Worm (Caenorhabditis elegans) whole organism, L1 larva: Measurements from ENCODE around the gene sago-1.

Experiments
- Y116A8C.19 ChIP-seq: sonication (generic microtip); optimal IDR thresholded peaks from 2 replicates; lab custom pipeline; 2016; ENCODE audit warnings: missing compliant biosample characterization, missing genetic modification characterization, borderline replicate concordance
- alr-1 ChIP-seq: fragments of 200-800 bp; sonication (Bioruptor generic); optimal IDR thresholded peaks from 2 replicates; lab custom pipeline; 2018; ENCODE audit warnings: borderline replicate concordance, mild to moderate bottlenecking, missing genetic modification characterization, missing compliant biosample characterization
- ama-1 ChIP-seq: fragments of 150-350 bp; optimal IDR thresholded peaks from 2 replicates; lab custom pipeline; 2014
- blmp-1 ChIP-seq: fragments of 150-350 bp; optimal IDR thresholded peaks from 2 replicates; lab custom pipeline; 2014; ENCODE audit warnings: missing biosample characterization, missing genetic modification characterization
- ceh-63 ChIP-seq: fragments of 200-800 bp; sonication (Bioruptor generic); optimal IDR thresholded peaks from 2 replicates; lab custom pipeline; 2018; ENCODE audit warnings: mild to moderate bottlenecking, missing genetic modification characterization, missing compliant biosample characterization
- ceh-8 ChIP-seq: fragments of 200-800 bp; sonication (Bioruptor generic); optimal IDR thresholded peaks from 2 replicates; lab custom pipeline; 2018; ENCODE audit warnings: mild to moderate bottlenecking, missing genetic modification characterization, moderate library complexity, missing compliant biosample characterization
- ceh-82 ChIP-seq, 3 experiments: fragments of 150-350 bp in 1 of 3; sonication (generic microtip) in 2 of 3; optimal IDR thresholded peaks; 2 replicates each; lab custom pipeline; 2014 to 2017; ENCODE audit warnings: missing biosample characterization in 3 of 3, missing genetic modification characterization in 3 of 3
- ceh-90 ChIP-seq: sonication (generic microtip); optimal IDR thresholded peaks from 2 replicates; lab custom pipeline; 2016; ENCODE audit warnings: missing genetic modification characterization, missing compliant biosample characterization
- dpl-1 ChIP-seq, 3 experiments: fragments of 150-350 bp in 2 of 3; sonication (generic microtip) in 1 of 3; optimal IDR thresholded peaks; 2 replicates each; lab custom pipeline; 2014 to 2017; ENCODE audit warnings: missing biosample characterization in 3 of 3, missing genetic modification characterization in 3 of 3, missing genetic modification reagents in 3 of 3
- dsc-1 ChIP-seq: sonication (generic microtip); optimal IDR thresholded peaks from 2 replicates; lab custom pipeline; 2016; ENCODE audit warnings: mild to moderate bottlenecking, missing genetic modification characterization, missing compliant biosample characterization
- efl-1 ChIP-seq, 4 experiments: fragments of 150-350 bp; optimal IDR thresholded peaks in 3 of 4; peaks in 1 of 4; 1 replicate in 1 of 4; 2 replicates in 3 of 4; lab custom pipeline; 2014; ENCODE audit warnings: missing biosample characterization in 2 of 4, missing genetic modification characterization in 2 of 4, missing genetic modification reagents in 2 of 4
- egl-13 ChIP-seq: sonication (generic microtip); optimal IDR thresholded peaks from 2 replicates; lab custom pipeline; 2016; ENCODE audit warnings: missing genotype, missing genetic modification reagents, missing genetic modification characterization, missing compliant biosample characterization
- egl-27 ChIP-seq, 2 experiments: fragments of 150-350 bp in 1 of 2; sonication (generic microtip); optimal IDR thresholded peaks; 3 replicates each; lab custom pipeline; 2017 to 2018; ENCODE audit warnings: missing biosample characterization in 2 of 2, missing genetic modification characterization in 2 of 2, missing genetic modification reagents in 2 of 2
- fkh-10 ChIP-seq: sonication (generic microtip); optimal IDR thresholded peaks from 2 replicates; lab custom pipeline; 2017; ENCODE audit warnings: missing biosample characterization, missing genetic modification reagents, missing genetic modification characterization
- fkh-4 ChIP-seq: sonication (generic microtip); optimal IDR thresholded peaks from 2 replicates; lab custom pipeline; 2016; ENCODE audit warnings: missing compliant biosample characterization, missing genetic modification characterization, borderline replicate concordance
- fkh-8 ChIP-seq: sonication (generic microtip); optimal IDR thresholded peaks from 2 replicates; lab custom pipeline; 2016; ENCODE audit warnings: mild to moderate bottlenecking, missing genetic modification characterization, missing compliant biosample characterization
- hlh-4 ChIP-seq: sonication (generic microtip); optimal IDR thresholded peaks from 2 replicates; lab custom pipeline; 2016; ENCODE audit warnings: mild to moderate bottlenecking, missing genetic modification characterization, missing compliant biosample characterization
- hpl-2 ChIP-seq: fragments of 150-350 bp; optimal IDR thresholded peaks from 2 replicates; lab custom pipeline; 2014; ENCODE audit warnings: missing biosample characterization, missing genetic modification reagents, missing genetic modification characterization
- isw-1 ChIP-seq: fragments of 200-800 bp; sonication (Bioruptor generic); IDR thresholded peaks from 2 replicates; pipeline ENCODE4 v1.3.6; 2022; ENCODE audit warnings: missing genetic modification characterization, missing compliant biosample characterization
- jun-1 ChIP-seq: fragments of 150-350 bp; optimal IDR thresholded peaks from 2 replicates; lab custom pipeline; 2014; ENCODE audit warnings: missing biosample characterization, missing genetic modification reagents, missing genetic modification characterization
- lin-14 ChIP-seq: fragments of 200-800 bp; sonication (Bioruptor generic); optimal IDR thresholded peaks from 2 replicates; lab custom pipeline; 2018; ENCODE audit warnings: mild to moderate bottlenecking, missing genetic modification characterization, moderate library complexity, missing compliant biosample characterization
- lin-15B ChIP-seq: fragments of 150-350 bp; sonication (generic microtip); optimal IDR thresholded peaks from 3 replicates; lab custom pipeline; 2014; ENCODE audit warnings: missing biosample characterization, missing genetic modification characterization
- lir-3 ChIP-seq: sonication (generic microtip); optimal IDR thresholded peaks from 2 replicates; lab custom pipeline; 2016; ENCODE audit warnings: mild to moderate bottlenecking, missing genetic modification characterization, moderate library complexity, missing compliant biosample characterization; ENCODE audit not compliant: poor library complexity
- lsy-2 ChIP-seq, 2 experiments: fragments of 150-350 bp; optimal IDR thresholded peaks; 2 replicates each; lab custom pipeline; 2014; ENCODE audit warnings: missing biosample characterization in 2 of 2, missing genetic modification characterization in 2 of 2
- mab-9 ChIP-seq: fragments of 200-800 bp; sonication (Bioruptor generic); IDR thresholded peaks from 2 replicates; pipeline ENCODE4 v1.3.6; 2022; ENCODE audit warnings: missing genetic modification reagents, missing genetic modification characterization, missing compliant biosample characterization
- mef-2 ChIP-seq: fragments of 150-350 bp; optimal IDR thresholded peaks from 2 replicates; lab custom pipeline; 2014; ENCODE audit warnings: missing biosample characterization, missing genetic modification characterization
- mep-1 ChIP-seq: fragments of 150-350 bp; optimal IDR thresholded peaks from 2 replicates; lab custom pipeline; 2014; ENCODE audit warnings: missing biosample characterization, missing genetic modification characterization
- nhr-11 ChIP-seq: fragments of 150-350 bp; optimal IDR thresholded peaks from 2 replicates; lab custom pipeline; 2014; ENCODE audit warnings: missing biosample characterization, missing genetic modification characterization
- nhr-12 ChIP-seq: sonication (generic microtip); optimal IDR thresholded peaks from 2 replicates; lab custom pipeline; 2017; ENCODE audit warnings: missing biosample characterization, missing genetic modification characterization
- nhr-19 ChIP-seq: fragments of 200-800 bp; sonication (Bioruptor generic); conservative IDR thresholded peaks from 2 replicates; pipeline ENCODE4 v1.3.6; 2022; ENCODE audit warnings: missing genetic modification characterization, missing compliant biosample characterization
- nhr-20 ChIP-seq: sonication (generic microtip); optimal IDR thresholded peaks from 2 replicates; lab custom pipeline; 2016; ENCODE audit warnings: mild to moderate bottlenecking, missing genetic modification characterization, missing compliant biosample characterization
- nhr-237 ChIP-seq: fragments of 150-350 bp; optimal IDR thresholded peaks from 2 replicates; lab custom pipeline; 2014; ENCODE audit warnings: missing biosample characterization, missing genetic modification characterization
- nhr-28 ChIP-seq: fragments of 150-350 bp; optimal IDR thresholded peaks from 2 replicates; lab custom pipeline; 2014; ENCODE audit warnings: missing biosample characterization, missing genetic modification characterization
- nhr-47 ChIP-seq: sonication (generic microtip); optimal IDR thresholded peaks from 2 replicates; lab custom pipeline; 2016; ENCODE audit warnings: mild to moderate bottlenecking, missing genetic modification characterization, moderate library complexity, missing compliant biosample characterization
- nhr-71 ChIP-seq: sonication (generic microtip); optimal IDR thresholded peaks from 2 replicates; lab custom pipeline; 2016; ENCODE audit warnings: mild to moderate bottlenecking, missing genetic modification characterization, moderate library complexity, missing compliant biosample characterization
- pax-3 ChIP-seq: fragments of 200-800 bp; sonication (Bioruptor generic); optimal IDR thresholded peaks from 2 replicates; lab custom pipeline; 2018; ENCODE audit warnings: mild to moderate bottlenecking, missing genetic modification characterization, moderate library complexity, missing compliant biosample characterization
- pqm-1 ChIP-seq: sonication (generic microtip); optimal IDR thresholded peaks from 3 replicates; lab custom pipeline; 2017; ENCODE audit warnings: missing biosample characterization, missing genetic modification characterization
- rnt-1 ChIP-seq: sonication (generic microtip); optimal IDR thresholded peaks from 2 replicates; lab custom pipeline; 2016; ENCODE audit warnings: mild to moderate bottlenecking, missing genetic modification characterization, moderate library complexity, missing compliant biosample characterization
- skn-1 ChIP-seq: fragments of 150-350 bp; optimal IDR thresholded peaks from 2 replicates; lab custom pipeline; 2014; ENCODE audit warnings: missing biosample characterization, missing genetic modification characterization
- snu-23 ChIP-seq: sonication (generic microtip); optimal IDR thresholded peaks from 2 replicates; lab custom pipeline; 2016; ENCODE audit warnings: missing genetic modification characterization, missing compliant biosample characterization
- sptf-1 ChIP-seq: fragments of 150-350 bp; optimal IDR thresholded peaks from 2 replicates; lab custom pipeline; 2014; ENCODE audit warnings: missing biosample characterization, missing genetic modification characterization
- sup-37 ChIP-seq: fragments of 200-800 bp; sonication (Bioruptor generic); optimal IDR thresholded peaks from 2 replicates; lab custom pipeline; 2018; ENCODE audit warnings: mild to moderate bottlenecking, missing genetic modification characterization, missing compliant biosample characterization
- swsn-7 ChIP-seq: sonication (generic microtip); optimal IDR thresholded peaks from 2 replicates; lab custom pipeline; 2016; ENCODE audit warnings: missing genetic modification characterization, missing compliant biosample characterization
- tbx-2 ChIP-seq: sonication (generic microtip); optimal IDR thresholded peaks from 2 replicates; lab custom pipeline; 2016; ENCODE audit warnings: missing genetic modification characterization, missing compliant biosample characterization
- tlp-1 ChIP-seq: fragments of 150-350 bp; optimal IDR thresholded peaks from 2 replicates; lab custom pipeline; 2014; ENCODE audit warnings: missing biosample characterization, missing genetic modification characterization
- unc-130 ChIP-seq: fragments of 150-350 bp; optimal IDR thresholded peaks from 2 replicates; lab custom pipeline; 2017; ENCODE audit warnings: missing biosample characterization, missing genetic modification characterization, inconsistent platforms
- unc-62 ChIP-seq: fragments of 150-350 bp; optimal IDR thresholded peaks from 2 replicates; lab custom pipeline; 2014; ENCODE audit warnings: missing biosample characterization, missing genetic modification reagents, missing genetic modification characterization
- unc-98 ChIP-seq: fragments of 200-800 bp; sonication (Bioruptor generic); IDR thresholded peaks from 2 replicates; pipeline ENCODE4 v1.3.6; 2022; ENCODE audit warnings: missing genetic modification characterization, missing compliant biosample characterization
- xbp-1 ChIP-seq: sonication (generic microtip); optimal IDR thresholded peaks from 2 replicates; lab custom pipeline; 2016; ENCODE audit warnings: missing genetic modification characterization, missing compliant biosample characterization
- ztf-4 ChIP-seq: fragments of 150-350 bp; optimal IDR thresholded peaks from 2 replicates; lab custom pipeline; 2014; ENCODE audit warnings: missing biosample characterization, missing genetic modification characterization

Gene sago-1

ce11 chrV:6341078-6341638, 37.6 kb downstream of the sago-1 start:
- no peak for TF ChIP-seq unc-98 (GFP tag; lab: Robert Waterston, UW)
- TF ChIP-seq nhr-20 = no peak
- TF ChIP-seq sptf-1 (tag; lab: Kevin White, UChicago) = no peak
- no peak for TF ChIP-seq mef-2 (tag; lab: Kevin White, UChicago)
- no peak for TF ChIP-seq jun-1 (tag; lab: Kevin White, UChicago)
- TF ChIP-seq nhr-71 (tag; lab: Kevin White, UChicago) = peak; percentile 43
- TF ChIP-seq mep-1 (tag; lab: Kevin White, UChicago) = no peak
- TF ChIP-seq fkh-8 (tag; lab: Kevin White, UChicago) = peak; percentile 1
- TF ChIP-seq hpl-2 (GFP tag; lab: Kevin White, UChicago) = no peak
- TF ChIP-seq nhr-28 (tag; lab: Kevin White, UChicago) = no peak
- TF ChIP-seq snu-23 = peak; percentile 15
- TF ChIP-seq xbp-1 (tag; lab: Kevin White, UChicago) = no peak
- peak; percentile 89 for TF ChIP-seq lin-14 (GFP tag; lab: Kevin White, UChicago)
- TF ChIP-seq swsn-7 (tag; lab: Kevin White, UChicago) = no peak
- no peak for TF ChIP-seq unc-130
- peak in 1 of 3 experiments; percentile 38 for TF ChIP-seq ceh-82 (tag; optimal IDR thresholded peaks at IDR 0.05; lab: Kevin White, UChicago)
- TF ChIP-seq lsy-2 (tag; optimal IDR thresholded peaks at IDR 0.05; lab: Kevin White, UChicago) = peak in 1 of 2 experiments; percentile 33
- no peak for TF ChIP-seq efl-1 (optimal IDR thresholded peaks at IDR 0.05; lab: Kevin White, UChicago)
- peak in 1 of 2 experiments; percentile 83 for TF ChIP-seq efl-1 (GFP tag; optimal IDR thresholded peaks at IDR 0.05 in 1 of 2; lab: Kevin White, UChicago)
- TF ChIP-seq skn-1 (tag; lab: Kevin White, UChicago) = no peak
- no peak for TF ChIP-seq sup-37 (GFP tag; lab: Kevin White, UChicago)
- no peak for TF ChIP-seq alr-1 (tag; lab: Kevin White, UChicago)
- no peak for TF ChIP-seq hlh-4
- peak; percentile 29 for TF ChIP-seq nhr-47 (tag; lab: Kevin White, UChicago)
- TF ChIP-seq tbx-2 (tag; lab: Kevin White, UChicago) = peak; percentile 9
- TF ChIP-seq Y116A8C.19 = no peak
- TF ChIP-seq dsc-1 = no peak
- TF ChIP-seq nhr-237 (tag; lab: Kevin White, UChicago) = no peak
- TF ChIP-seq fkh-4 (tag; lab: Kevin White, UChicago) = no peak
- TF ChIP-seq blmp-1 (tag; lab: Kevin White, UChicago) = no peak
- no peak for TF ChIP-seq rnt-1 (tag; lab: Kevin White, UChicago)
- TF ChIP-seq nhr-11 = no peak
- TF ChIP-seq fkh-10 (GFP tag; lab: Kevin White, UChicago) = peak; percentile 49
- no peak for TF ChIP-seq nhr-12 (tag; lab: Kevin White, UChicago)
- no peak for TF ChIP-seq egl-13 (tag; lab: Kevin White, UChicago)
- TF ChIP-seq ama-1 (lab: Kevin White, UChicago) = no peak
- TF ChIP-seq unc-62 (GFP tag; lab: Kevin White, UChicago) = no peak

- TF ChIP-seq nhr-19 (GFP tag; lab: Robert Waterston, UW) = peak; percentile 17; the same call in 1 of the 2 replicates
- no peak for TF ChIP-seq egl-27 (tag; optimal IDR thresholded peaks at IDR 0.05; lab: Kevin White, UChicago)
- TF ChIP-seq lir-3 (tag; lab: Kevin White, UChicago) = no peak
- TF ChIP-seq xbp-1 (tag; lab: Kevin White, UChicago) = no peak
- no peak for TF ChIP-seq unc-62 (GFP tag; lab: Kevin White, UChicago)
- TF ChIP-seq nhr-11 = no peak
- no peak for TF ChIP-seq isw-1
- TF ChIP-seq unc-130 = peak; percentile 15
- TF ChIP-seq nhr-71 (tag; lab: Kevin White, UChicago) = peak; percentile 60
- no peak for TF ChIP-seq pqm-1 (tag; lab: Kevin White, UChicago)
- TF ChIP-seq hlh-4 = no peak
- peak; percentile 72 for TF ChIP-seq rnt-1 (tag; lab: Kevin White, UChicago)
- peak; percentile 11 for TF ChIP-seq swsn-7 (tag; lab: Kevin White, UChicago)
- peak; percentile 96 for TF ChIP-seq dsc-1
- no peak for TF ChIP-seq ceh-8 (GFP tag; lab: Kevin White, UChicago)
- peak; percentile 28 for TF ChIP-seq mep-1 (tag; lab: Kevin White, UChicago)
- TF ChIP-seq mab-9 (GFP tag; lab: Robert Waterston, UW) = no peak
- TF ChIP-seq dpl-1 (GFP tag; optimal IDR thresholded peaks at IDR 0.05; lab: Kevin White, UChicago) = peak in 1 of 3 experiments; percentile 2
- TF ChIP-seq tlp-1 = no peak
- no peak for TF ChIP-seq ztf-4
- peak in 1 of 2 experiments; percentile 52 for TF ChIP-seq lsy-2 (tag; optimal IDR thresholded peaks at IDR 0.05; lab: Kevin White, UChicago)
- TF ChIP-seq lin-15B (tag; lab: Kevin White, UChicago) = no peak
- TF ChIP-seq ceh-90 (tag; lab: Kevin White, UChicago) = no peak
- no peak for TF ChIP-seq pax-3 (tag; lab: Kevin White, UChicago)
- TF ChIP-seq snu-23 = peak; percentile 32
- TF ChIP-seq ceh-63 = no peak
Observed at ce11 chrV:6342502-6342901, 38.9 kb downstream of the sago-1 start.
